Worm (Caenorhabditis elegans) whole organism, L1 larva: ENCODE data around the gene fipr-3.

Source experiments
- C04F5.9 ChIP-seq: sonication (generic microtip); optimal IDR thresholded peaks from 2 replicates; lab custom pipeline; 2016; ENCODE audit warnings: missing genetic modification characterization, missing compliant biosample characterization
- C16A3.4 ChIP-seq: fragments of 150-350 bp; optimal IDR thresholded peaks from 2 replicates; lab custom pipeline; 2014; ENCODE audit warnings: missing biosample characterization, missing genetic modification characterization
- alr-1 ChIP-seq: fragments of 200-800 bp; sonication (Bioruptor generic); optimal IDR thresholded peaks from 2 replicates; lab custom pipeline; 2018; ENCODE audit warnings: borderline replicate concordance, mild to moderate bottlenecking, missing genetic modification characterization, missing compliant biosample characterization
- aly-2 ChIP-seq: fragments of 150-350 bp; optimal IDR thresholded peaks from 2 replicates; lab custom pipeline; 2014; ENCODE audit warnings: missing biosample characterization, missing genetic modification characterization
- blmp-1 ChIP-seq: fragments of 150-350 bp; optimal IDR thresholded peaks from 2 replicates; lab custom pipeline; 2014; ENCODE audit warnings: missing biosample characterization, missing genetic modification characterization
- ceh-63 ChIP-seq: fragments of 200-800 bp; sonication (Bioruptor generic); optimal IDR thresholded peaks from 2 replicates; lab custom pipeline; 2018; ENCODE audit warnings: mild to moderate bottlenecking, missing genetic modification characterization, missing compliant biosample characterization
- ceh-8 ChIP-seq: fragments of 200-800 bp; sonication (Bioruptor generic); optimal IDR thresholded peaks from 2 replicates; lab custom pipeline; 2018; ENCODE audit warnings: mild to moderate bottlenecking, missing genetic modification characterization, moderate library complexity, missing compliant biosample characterization
- ceh-82 ChIP-seq, 3 experiments: fragments of 150-350 bp in 1 of 3; sonication (generic microtip) in 2 of 3; optimal IDR thresholded peaks; 2 replicates each; lab custom pipeline; 2014 to 2017; ENCODE audit warnings: missing biosample characterization in 3 of 3, missing genetic modification characterization in 3 of 3
- ceh-90 ChIP-seq: sonication (generic microtip); optimal IDR thresholded peaks from 2 replicates; lab custom pipeline; 2016; ENCODE audit warnings: missing genetic modification characterization, missing compliant biosample characterization
- dpl-1 ChIP-seq, 3 experiments: fragments of 150-350 bp in 2 of 3; sonication (generic microtip) in 1 of 3; optimal IDR thresholded peaks; 2 replicates each; lab custom pipeline; 2014 to 2017; ENCODE audit warnings: missing biosample characterization in 3 of 3, missing genetic modification characterization in 3 of 3, missing genetic modification reagents in 3 of 3
- dsc-1 ChIP-seq: sonication (generic microtip); optimal IDR thresholded peaks from 2 replicates; lab custom pipeline; 2016; ENCODE audit warnings: mild to moderate bottlenecking, missing genetic modification characterization, missing compliant biosample characterization
- efl-3 ChIP-seq: fragments of 200-800 bp; sonication (Bioruptor generic); optimal IDR thresholded peaks from 2 replicates; lab custom pipeline; 2018; ENCODE audit warnings: mild to moderate bottlenecking, missing genetic modification characterization, missing compliant biosample characterization
- elt-2 ChIP-seq: sonication (generic microtip); optimal IDR thresholded peaks from 2 replicates; lab custom pipeline; 2016; ENCODE audit warnings: missing genetic modification characterization, mild to moderate bottlenecking, inconsistent platforms, missing compliant biosample characterization, missing genetic modification reagents
- elt-3 ChIP-seq, 6 experiments: fragments of 150-350 bp in 1 of 6; sonication (generic microtip); optimal IDR thresholded peaks; 2 replicates each; lab custom pipeline; 2017 to 2018; ENCODE audit warnings: missing biosample characterization in 6 of 6, missing genetic modification characterization in 6 of 6, inconsistent platforms in 1 of 6
- fos-1 ChIP-seq: fragments of 150-350 bp; optimal IDR thresholded peaks from 2 replicates; lab custom pipeline; 2014; ENCODE audit warnings: missing biosample characterization, missing genetic modification characterization
- grh-1 ChIP-seq: fragments of 200-800 bp; sonication (Bioruptor generic); IDR thresholded peaks from 2 replicates; pipeline ENCODE4 v1.3.6; 2022; ENCODE audit warnings: missing genetic modification reagents, missing genetic modification characterization, missing compliant biosample characterization
- irx-1 ChIP-seq: sonication (generic microtip); optimal IDR thresholded peaks from 2 replicates; lab custom pipeline; 2016; ENCODE audit warnings: missing genetic modification characterization, missing compliant biosample characterization
- isw-1 ChIP-seq: fragments of 200-800 bp; sonication (Bioruptor generic); IDR thresholded peaks from 2 replicates; pipeline ENCODE4 v1.3.6; 2022; ENCODE audit warnings: missing genetic modification characterization, missing compliant biosample characterization
- jun-1 ChIP-seq: fragments of 150-350 bp; optimal IDR thresholded peaks from 2 replicates; lab custom pipeline; 2014; ENCODE audit warnings: missing biosample characterization, missing genetic modification reagents, missing genetic modification characterization
- lin-39 ChIP-seq: fragments of 150-350 bp; optimal IDR thresholded peaks from 2 replicates; lab custom pipeline; 2014; ENCODE audit warnings: missing biosample characterization, missing genetic modification reagents, missing genetic modification characterization
- lir-3 ChIP-seq: sonication (generic microtip); optimal IDR thresholded peaks from 2 replicates; lab custom pipeline; 2016; ENCODE audit warnings: mild to moderate bottlenecking, missing genetic modification characterization, moderate library complexity, missing compliant biosample characterization; ENCODE audit not compliant: poor library complexity
- lsy-2 ChIP-seq, 2 experiments: fragments of 150-350 bp; optimal IDR thresholded peaks; 2 replicates each; lab custom pipeline; 2014; ENCODE audit warnings: missing biosample characterization in 2 of 2, missing genetic modification characterization in 2 of 2
- nhr-47 ChIP-seq: sonication (generic microtip); optimal IDR thresholded peaks from 2 replicates; lab custom pipeline; 2016; ENCODE audit warnings: mild to moderate bottlenecking, missing genetic modification characterization, moderate library complexity, missing compliant biosample characterization
- nhr-77 ChIP-seq: fragments of 150-350 bp; optimal IDR thresholded peaks from 2 replicates; lab custom pipeline; 2014; ENCODE audit warnings: missing biosample characterization, missing genetic modification characterization
- nhr-90 ChIP-seq: sonication (generic microtip); optimal IDR thresholded peaks from 2 replicates; lab custom pipeline; 2016; ENCODE audit warnings: mild to moderate bottlenecking, missing genetic modification characterization, missing compliant biosample characterization; ENCODE audit not compliant: poor library complexity
- pax-3 ChIP-seq: fragments of 200-800 bp; sonication (Bioruptor generic); optimal IDR thresholded peaks from 2 replicates; lab custom pipeline; 2018; ENCODE audit warnings: mild to moderate bottlenecking, missing genetic modification characterization, moderate library complexity, missing compliant biosample characterization
- pqm-1 ChIP-seq: sonication (generic microtip); optimal IDR thresholded peaks from 3 replicates; lab custom pipeline; 2017; ENCODE audit warnings: missing biosample characterization, missing genetic modification characterization
- rnt-1 ChIP-seq: sonication (generic microtip); optimal IDR thresholded peaks from 2 replicates; lab custom pipeline; 2016; ENCODE audit warnings: mild to moderate bottlenecking, missing genetic modification characterization, moderate library complexity, missing compliant biosample characterization
- snu-23 ChIP-seq: sonication (generic microtip); optimal IDR thresholded peaks from 2 replicates; lab custom pipeline; 2016; ENCODE audit warnings: missing genetic modification characterization, missing compliant biosample characterization
- sox-4 ChIP-seq: sonication (generic microtip); optimal IDR thresholded peaks from 2 replicates; lab custom pipeline; 2016; ENCODE audit warnings: missing genetic modification characterization, missing compliant biosample characterization
- swsn-7 ChIP-seq: sonication (generic microtip); optimal IDR thresholded peaks from 2 replicates; lab custom pipeline; 2016; ENCODE audit warnings: missing genetic modification characterization, missing compliant biosample characterization
- tlp-1 ChIP-seq: fragments of 150-350 bp; optimal IDR thresholded peaks from 2 replicates; lab custom pipeline; 2014; ENCODE audit warnings: missing biosample characterization, missing genetic modification characterization
- unc-62 ChIP-seq: fragments of 150-350 bp; optimal IDR thresholded peaks from 2 replicates; lab custom pipeline; 2014; ENCODE audit warnings: missing biosample characterization, missing genetic modification reagents, missing genetic modification characterization
- zip-4 ChIP-seq: fragments of 200-800 bp; sonication (Bioruptor generic); optimal IDR thresholded peaks from 2 replicates; lab custom pipeline; 2018; ENCODE audit warnings: mild to moderate bottlenecking, missing genetic modification characterization, moderate library complexity, missing compliant biosample characterization
- ztf-11 ChIP-seq, 2 experiments: sonication (generic microtip); optimal IDR thresholded peaks; 2 replicates each; lab custom pipeline; 2016 to 2017; ENCODE audit warnings: missing genetic modification characterization in 2 of 2, missing biosample characterization in 1 of 2, missing compliant biosample characterization in 1 of 2
- ztf-4 ChIP-seq: fragments of 150-350 bp; optimal IDR thresholded peaks from 2 replicates; lab custom pipeline; 2014; ENCODE audit warnings: missing biosample characterization, missing genetic modification characterization

Gene fipr-3

DNA sequence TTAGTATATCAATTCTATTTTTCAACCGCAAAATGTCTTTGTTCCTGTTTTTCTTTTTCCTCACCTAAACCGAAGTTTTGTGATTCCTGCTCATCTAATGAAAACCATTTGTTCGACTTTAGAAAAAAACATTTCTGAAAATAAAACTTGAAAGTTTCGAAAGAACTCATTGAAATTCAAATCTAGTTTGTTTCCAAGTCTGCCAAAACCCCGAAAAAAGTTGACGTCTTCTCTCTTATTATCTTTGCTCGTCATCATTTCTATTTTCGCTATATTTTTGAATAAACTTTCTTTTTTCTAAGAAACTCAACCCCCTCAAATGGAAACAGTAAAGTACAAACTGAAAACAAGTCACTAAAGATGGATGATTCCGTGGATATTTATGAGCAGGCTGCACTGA is 17.4 kb upstream of the fipr-3 start, which contains the start of gene frpr-17:
Gene frpr-17 (plus strand): TSS at position 301 of the 400 bp plus-strand sequence.
- no peak for TF ChIP-seq ceh-63 (GFP tag; lab: Kevin White, UChicago)
- TF ChIP-seq pqm-1 (tag; lab: Kevin White, UChicago), result no peak
- no peak for TF ChIP-seq isw-1
- TF ChIP-seq ceh-8, result no peak
- TF ChIP-seq ztf-11 (tag; optimal IDR thresholded peaks at IDR 0.05; lab: Kevin White, UChicago), result no peak
- no peak for TF ChIP-seq grh-1 (GFP tag; lab: Robert Waterston, UW)
- TF ChIP-seq swsn-7 (tag; lab: Kevin White, UChicago), result no peak
- TF ChIP-seq lin-39 (tag; lab: Kevin White, UChicago), result no peak
- no peak for TF ChIP-seq ceh-82 (tag; optimal IDR thresholded peaks at IDR 0.05; lab: Kevin White, UChicago)
- TF ChIP-seq dpl-1 (GFP tag; optimal IDR thresholded peaks at IDR 0.05; lab: Kevin White, UChicago), result no peak
- no peak for TF ChIP-seq unc-62
- TF ChIP-seq alr-1 (tag; lab: Kevin White, UChicago), result no peak
- no peak for TF ChIP-seq sox-4 (tag; lab: Kevin White, UChicago)
- TF ChIP-seq nhr-77 (tag; lab: Kevin White, UChicago), result no peak
- TF ChIP-seq elt-3 (tag; optimal IDR thresholded peaks at IDR 0.05; lab: Kevin White, UChicago), result no peak

DNA sequence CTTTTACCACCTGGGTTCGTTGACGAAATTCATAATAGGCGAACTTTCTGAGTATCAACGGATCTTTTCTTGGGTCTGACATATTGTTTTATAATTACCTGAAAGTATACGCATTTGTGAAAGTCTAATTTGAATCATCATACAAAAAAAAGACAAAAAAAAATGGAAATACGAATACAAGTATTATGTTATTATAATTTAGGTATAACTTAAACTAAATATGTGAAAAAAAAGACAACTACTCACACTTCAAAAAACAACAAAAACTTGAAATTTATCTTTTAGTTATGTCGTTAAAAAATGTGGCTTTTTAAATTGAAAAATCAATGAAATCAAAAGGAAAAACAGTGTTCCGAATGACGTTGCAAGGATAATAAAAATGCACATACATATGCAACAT is 10.4 kb upstream of the fipr-3 start, which contains the start of gene fbxa-179:
Gene fbxa-179 (minus strand): TSS at position 101 of the 400 bp plus-strand sequence.
- TF ChIP-seq nhr-77 (tag; lab: Kevin White, UChicago) (no peak), pqm-1 (tag; lab: Kevin White, UChicago) (no peak), isw-1 (no peak), tlp-1 (tag; lab: Kevin White, UChicago) (no peak), ceh-8 (no peak), elt-3 (tag; optimal IDR thresholded peaks at IDR 0.05; lab: Kevin White, UChicago) (no peak), swsn-7 (tag; lab: Kevin White, UChicago) (no peak), lin-39 (tag; lab: Kevin White, UChicago) (no peak), lir-3 (tag; lab: Kevin White, UChicago) (no peak), C04F5.9 (tag; lab: Kevin White, UChicago) (no peak), nhr-90 (no peak), elt-2 (tag; lab: Kevin White, UChicago) (no peak)

DNA sequence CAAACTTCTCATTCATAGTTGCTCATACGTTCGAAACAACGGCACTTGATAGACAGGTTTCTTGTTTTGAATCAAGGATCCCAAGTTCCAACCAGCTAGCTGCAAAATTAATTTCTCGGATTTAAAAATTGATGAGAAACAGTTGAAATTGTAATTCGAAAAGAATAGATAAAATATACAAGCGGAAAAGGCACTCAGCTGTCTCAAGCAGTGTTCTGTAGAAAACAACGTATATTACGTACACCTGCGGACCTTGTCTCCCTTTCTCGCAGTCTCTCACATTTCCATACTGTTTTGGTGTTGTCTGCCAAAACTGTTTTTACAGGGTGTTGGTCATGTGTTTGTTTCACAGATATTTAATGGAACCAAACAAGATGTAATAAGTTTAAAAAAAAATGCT is 7.6 kb upstream of the fipr-3 start, which contains the start of gene F23D12.10:
Gene F23D12.10 (minus strand): TSS at position 101 of the 400 bp plus-strand sequence.
- TF ChIP-seq irx-1 (no peak), efl-3 (GFP tag; lab: Kevin White, UChicago) (no peak), ceh-90 (no peak), fos-1 (tag; lab: Kevin White, UChicago) (no peak), snu-23 (GFP tag; lab: Kevin White, UChicago) (no peak), blmp-1 (tag; lab: Kevin White, UChicago) (no peak), aly-2 (tag; lab: Kevin White, UChicago) (no peak), C16A3.4 (tag; lab: Kevin White, UChicago) (no peak), rnt-1 (tag; lab: Kevin White, UChicago) (no peak), sox-4 (tag; lab: Kevin White, UChicago) (no peak), nhr-90 (no peak), pax-3 (tag; lab: Kevin White, UChicago) (no peak), lsy-2 (tag; optimal IDR thresholded peaks at IDR 0.05; lab: Kevin White, UChicago) (no peak), jun-1 (tag; lab: Kevin White, UChicago) (no peak), dsc-1 (tag; lab: Kevin White, UChicago) (no peak), nhr-47 (tag; lab: Kevin White, UChicago) (no peak), pqm-1 (tag; lab: Kevin White, UChicago) (no peak), zip-4 (GFP tag; lab: Kevin White, UChicago) (no peak), ztf-4 (tag; lab: Kevin White, UChicago) (no peak)
